Fruit fly (Drosophila melanogaster) whole organism, embryonic: ENCODE measurements around the gene Kr-h1.

Experiments
- Atf6 ChIP-seq: fragments of 200-800 bp; sonication (Bioruptor generic); IDR thresholded peaks from 2 replicates; pipeline ENCODE4 v1.3.6; 2022; ENCODE audit warnings: missing biosample characterization, missing genetic modification characterization
- CG11723 ChIP-seq: fragments of 200-800 bp; sonication (Bioruptor generic); optimal IDR thresholded peaks from 2 replicates; lab custom pipeline; 2017; ENCODE audit warnings: missing biosample characterization, mild to moderate bottlenecking, missing genetic modification characterization
- CG12071 ChIP-seq: fragments of 200-800 bp; sonication (Bioruptor generic); optimal IDR thresholded peaks from 3 replicates; lab custom pipeline; 2018; ENCODE audit warnings: missing biosample characterization, mild to moderate bottlenecking, missing genetic modification characterization
- CG12236 ChIP-seq: fragments of 200-800 bp; sonication (Bioruptor generic); optimal IDR thresholded peaks from 2 replicates; lab custom pipeline; 2016; ENCODE audit warnings: missing biosample characterization, missing genetic modification characterization
- CG14710 ChIP-seq: fragments of 200-800 bp; sonication (Bioruptor generic); optimal IDR thresholded peaks from 3 replicates; lab custom pipeline; 2019; ENCODE audit warnings: missing biosample characterization, mild to moderate bottlenecking, missing genetic modification characterization, moderate library complexity
- CG15011 ChIP-seq: fragments of 200-800 bp; sonication (Bioruptor generic); optimal IDR thresholded peaks from 3 replicates; lab custom pipeline; 2018; ENCODE audit warnings: missing biosample characterization, mild to moderate bottlenecking, missing genetic modification characterization
- CG17802 ChIP-seq: fragments of 200-800 bp; sonication (Bioruptor generic); optimal IDR thresholded peaks from 2 replicates; lab custom pipeline; 2018; ENCODE audit warnings: missing biosample characterization, mild to moderate bottlenecking, missing genetic modification characterization, moderate library complexity
- CG18599 ChIP-seq: fragments of 200-800 bp; sonication (Bioruptor generic); optimal IDR thresholded peaks from 3 replicates; lab custom pipeline; 2017; ENCODE audit warnings: missing biosample characterization, missing genetic modification characterization, mild to moderate bottlenecking, moderate library complexity, missing genetic modification reagents
- CG2199 ChIP-seq: fragments of 200-800 bp; sonication (Bioruptor generic); IDR thresholded peaks from 3 replicates; pipeline ENCODE4 v1.3.6; 2022; ENCODE audit warnings: missing biosample characterization, missing genetic modification characterization
- CG2712 ChIP-seq: fragments of 200-800 bp; optimal IDR thresholded peaks from 3 replicates; lab custom pipeline; 2019; ENCODE audit warnings: missing biosample characterization, mild to moderate bottlenecking, missing genetic modification characterization, moderate library complexity
- CG2889 ChIP-seq: fragments of 200-800 bp; sonication (Bioruptor generic); IDR thresholded peaks from 3 replicates; pipeline ENCODE4 v1.3.6; 2022; ENCODE audit warnings: missing biosample characterization, missing genetic modification characterization
- CG3065 ChIP-seq: fragments of 200-800 bp; sonication (Bioruptor generic); optimal IDR thresholded peaks from 2 replicates; lab custom pipeline; 2016; ENCODE audit warnings: missing biosample characterization, missing genetic modification characterization
- CG32532 ChIP-seq: fragments of 200-800 bp; sonication (Bioruptor generic); IDR thresholded peaks from 2 replicates; pipeline ENCODE4 v1.3.6; 2022; ENCODE audit warnings: missing biosample characterization, missing genetic modification characterization
- CG3281 ChIP-seq: fragments of 200-800 bp; sonication (Bioruptor generic); optimal IDR thresholded peaks from 3 replicates; lab custom pipeline; 2017; ENCODE audit warnings: missing biosample characterization, mild to moderate bottlenecking, missing genetic modification characterization
- CG6272 ChIP-seq: fragments of 200-800 bp; sonication (Bioruptor generic); IDR thresholded peaks from 2 replicates; pipeline ENCODE4 v1.3.6; 2022; ENCODE audit warnings: missing biosample characterization, missing genetic modification characterization
- CG6791 ChIP-seq: fragments of 200-800 bp; sonication (Bioruptor generic); IDR thresholded peaks from 3 replicates; pipeline ENCODE4 v1.3.6; 2022; ENCODE audit warnings: missing biosample characterization, missing genetic modification characterization; ENCODE audit not compliant: partially characterized antibody
- CG7963 ChIP-seq: fragments of 200-800 bp; sonication (Bioruptor generic); IDR thresholded peaks from 3 replicates; pipeline ENCODE4 v1.3.6; 2022; ENCODE audit warnings: missing biosample characterization, missing genetic modification characterization; ENCODE audit not compliant: partially characterized antibody
- CG9932 ChIP-seq: fragments of 200-800 bp; sonication (Bioruptor generic); IDR thresholded peaks from 2 replicates; pipeline ENCODE4 v1.3.6; 2022; ENCODE audit warnings: missing biosample characterization, missing genetic modification characterization
- CkIIα-i1 ChIP-seq: fragments of 200-800 bp; sonication (Bioruptor generic); IDR thresholded peaks from 2 replicates; pipeline ENCODE4 v1.3.6; 2022; ENCODE audit warnings: missing biosample characterization, missing genetic modification characterization
- Dip3 ChIP-seq: fragments of 200-800 bp; sonication (Bioruptor generic); optimal IDR thresholded peaks from 3 replicates; lab custom pipeline; 2016; ENCODE audit warnings: missing biosample characterization, missing genetic modification characterization
- Hr3 ChIP-seq: fragments of 200-800 bp; sonication (Bioruptor generic); optimal IDR thresholded peaks from 3 replicates; lab custom pipeline; 2016; ENCODE audit warnings: missing biosample characterization, missing genetic modification characterization
- Lpt ChIP-seq: fragments of >200 bp; optimal IDR thresholded peaks from 2 replicates; lab custom pipeline; 2018; ENCODE audit warnings: missing biosample characterization, missing genetic modification characterization
- MTF-1 ChIP-seq: fragments of 200-800 bp; sonication (Bioruptor generic); optimal IDR thresholded peaks from 2 replicates; lab custom pipeline; 2018; ENCODE audit warnings: missing biosample characterization, mild to moderate bottlenecking, missing genetic modification characterization, borderline replicate concordance
- Ptx1 ChIP-seq: fragments of 200-800 bp; sonication (Bioruptor generic); IDR thresholded peaks from 2 replicates; pipeline ENCODE4 v1.3.6; 2022; ENCODE audit warnings: missing biosample characterization, missing genetic modification characterization
- Ravus ChIP-seq: fragments of 200-800 bp; sonication (Bioruptor generic); IDR thresholded peaks from 2 replicates; pipeline ENCODE4 v1.3.6; 2022; ENCODE audit warnings: missing biosample characterization, missing genetic modification characterization
- Rx ChIP-seq: fragments of 200-800 bp; sonication (Bioruptor generic); IDR thresholded peaks from 2 replicates; pipeline ENCODE4 v1.3.6; 2022; ENCODE audit warnings: missing biosample characterization, missing genetic modification characterization
- Six4 ChIP-seq: fragments of 200-800 bp; sonication (Bioruptor generic); optimal IDR thresholded peaks from 2 replicates; lab custom pipeline; 2016; ENCODE audit warnings: missing biosample characterization, missing genetic modification characterization
- Sry-δ ChIP-seq: fragments of 200-800 bp; sonication (Bioruptor generic); optimal IDR thresholded peaks from 2 replicates; lab custom pipeline; 2016; ENCODE audit warnings: missing biosample characterization, missing genetic modification characterization
- ab ChIP-seq: fragments of 200-800 bp; sonication (Bioruptor generic); optimal IDR thresholded peaks from 2 replicates; lab custom pipeline; 2016; ENCODE audit warnings: missing biosample characterization, missing genetic modification characterization
- ac ChIP-seq: fragments of 200-800 bp; sonication (Bioruptor generic); optimal IDR thresholded peaks from 3 replicates; lab custom pipeline; 2017; ENCODE audit warnings: missing biosample characterization, mild to moderate bottlenecking, missing genetic modification characterization
- btn ChIP-seq: fragments of 200-800 bp; sonication (Bioruptor generic); optimal IDR thresholded peaks from 2 replicates; lab custom pipeline; 2016; ENCODE audit warnings: missing biosample characterization, missing genetic modification characterization
- cg ChIP-seq: fragments of 200-800 bp; sonication (Bioruptor generic); optimal IDR thresholded peaks from 3 replicates; lab custom pipeline; 2019; ENCODE audit warnings: missing biosample characterization, mild to moderate bottlenecking, missing genetic modification characterization, moderate library complexity
- chm ChIP-seq: fragments of 200-800 bp; sonication (Bioruptor generic); IDR thresholded peaks from 2 replicates; pipeline ENCODE4 v1.3.6; 2022; ENCODE audit warnings: missing biosample characterization, missing genetic modification characterization
- crc ChIP-seq: fragments of 200-800 bp; sonication (Bioruptor generic); optimal IDR thresholded peaks from 2 replicates; lab custom pipeline; 2016; ENCODE audit warnings: missing biosample characterization, missing genetic modification characterization
- ewg ChIP-seq: fragments of 200-800 bp; sonication (Bioruptor generic); optimal IDR thresholded peaks from 3 replicates; lab custom pipeline; 2017; ENCODE audit warnings: mild to moderate bottlenecking, missing biosample characterization, missing genetic modification reagents, missing genetic modification characterization
- fru ChIP-seq: fragments of >200 bp; optimal IDR thresholded peaks from 2 replicates; lab custom pipeline; 2017
- hb ChIP-seq: fragments of 200-800 bp; sonication (Bioruptor generic); IDR thresholded peaks from 3 replicates; pipeline ENCODE4 v1.3.6; 2022; ENCODE audit warnings: missing biosample characterization, missing genetic modification characterization; ENCODE audit not compliant: partially characterized antibody
- hbn ChIP-seq: fragments of 200-800 bp; sonication (Bioruptor generic); IDR thresholded peaks from 2 replicates; pipeline ENCODE4 v1.3.6; 2022; ENCODE audit warnings: missing biosample characterization, missing genetic modification characterization; ENCODE audit not compliant: partially characterized antibody
- kni ChIP-seq: fragments of 200-800 bp; sonication (Bioruptor generic); optimal IDR thresholded peaks from 3 replicates; lab custom pipeline; 2017; ENCODE audit warnings: mild to moderate bottlenecking, missing biosample characterization, missing genetic modification reagents, missing genetic modification characterization
- lola ChIP-seq, 3 experiments: fragments of >200 bp in 2 of 3; fragments of 200-800 bp in 1 of 3; sonication (Bioruptor generic) in 1 of 3; optimal IDR thresholded peaks; 2 replicates each; lab custom pipeline; 2017 to 2019; ENCODE audit warnings: missing biosample characterization in 3 of 3, missing genetic modification characterization in 3 of 3, mild to moderate bottlenecking in 1 of 3, moderate library complexity in 1 of 3
- oc ChIP-seq: fragments of 200-800 bp; sonication (Bioruptor generic); optimal IDR thresholded peaks from 2 replicates; lab custom pipeline; 2018; ENCODE audit warnings: missing biosample characterization, mild to moderate bottlenecking, missing genetic modification characterization, moderate library complexity
- pan ChIP-seq, 4 experiments: fragments of >200 bp in 3 of 4; fragments of 200-800 bp in 1 of 4; sonication (Bioruptor generic) in 1 of 4; optimal IDR thresholded peaks in 3 of 4; IDR thresholded peaks in 1 of 4; 2 replicates each; pipeline versions ENCODE4 v1.3.6 to Lab custom; 2017 to 2022; ENCODE audit warnings: missing biosample characterization in 2 of 4, missing genetic modification characterization in 2 of 4, mixed read lengths in 1 of 4
- pros ChIP-seq: fragments of 200-800 bp; sonication (Bioruptor generic); optimal IDR thresholded peaks from 3 replicates; lab custom pipeline; 2019; ENCODE audit warnings: missing biosample characterization, mild to moderate bottlenecking, missing genetic modification characterization, moderate library complexity
- ro ChIP-seq: fragments of 200-800 bp; sonication (Bioruptor generic); IDR thresholded peaks from 2 replicates; pipeline ENCODE4 v1.3.6; 2022; ENCODE audit warnings: missing biosample characterization, missing genetic modification characterization
- schlank ChIP-seq: fragments of 200-800 bp; sonication (Bioruptor generic); optimal IDR thresholded peaks from 2 replicates; lab custom pipeline; 2018; ENCODE audit warnings: missing biosample characterization, mild to moderate bottlenecking, missing genetic modification characterization
- sr ChIP-seq: fragments of 200-800 bp; sonication (Bioruptor generic); IDR thresholded peaks from 3 replicates; pipeline ENCODE4 v1.3.6; 2022; ENCODE audit warnings: missing biosample characterization, missing genetic modification characterization
- stwl ChIP-seq: fragments of 200-800 bp; sonication (Bioruptor generic); optimal IDR thresholded peaks from 3 replicates; lab custom pipeline; 2018; ENCODE audit warnings: missing biosample characterization, mild to moderate bottlenecking, missing genetic modification characterization, moderate library complexity
- tap ChIP-seq: fragments of 200-800 bp; optimal IDR thresholded peaks from 3 replicates; lab custom pipeline; 2019; ENCODE audit warnings: missing biosample characterization, mild to moderate bottlenecking, missing genetic modification characterization, moderate library complexity
- ttk ChIP-seq: fragments of 200-800 bp; sonication (Bioruptor generic); IDR thresholded peaks from 2 replicates; pipeline ENCODE4 v2.1.2; 2022; ENCODE audit warnings: missing biosample characterization, missing genetic modification characterization
- zen2 ChIP-seq: fragments of 200-800 bp; sonication (Bioruptor generic); IDR thresholded peaks from 3 replicates; pipeline ENCODE4 v1.3.6; 2022; ENCODE audit warnings: missing biosample characterization, missing genetic modification characterization; ENCODE audit not compliant: partially characterized antibody
- zfh2 ChIP-seq: fragments of 200-800 bp; sonication (Bioruptor generic); optimal IDR thresholded peaks from 2 replicates; lab custom pipeline; 2016; ENCODE audit warnings: missing biosample characterization, missing genetic modification characterization

Gene Kr-h1

dm6 chr2L:6075345-6075744, 7.1 kb upstream of the Kr-h1 start (continued):
- no peak for TF ChIP-seq CG2889 (GFP tag; lab: Robert Waterston, UW)
- no peak for TF ChIP-seq Lpt (GFP tag; lab: Kevin White, UChicago)
- TF ChIP-seq ttk, result peak; percentile 70; the same call in 1 of the 2 replicates
- TF ChIP-seq kni (GFP tag; lab: Kevin White, UChicago), result peak; percentile 95
- TF ChIP-seq crc, result no peak
- TF ChIP-seq Hr3 (GFP tag; lab: Kevin White, UChicago), result peak; percentile 43
- no peak for TF ChIP-seq Six4 (GFP tag; lab: Kevin White, UChicago)
- TF ChIP-seq ac (GFP tag; lab: Kevin White, UChicago), result no peak
- peak; percentile 28 for TF ChIP-seq CG18599 (GFP tag; lab: Kevin White, UChicago)
- TF ChIP-seq ewg (GFP tag; lab: Kevin White, UChicago), result no peak
- TF ChIP-seq Ptx1 (GFP tag; lab: Robert Waterston, UW), result no peak
- no peak for TF ChIP-seq schlank (tag; lab: Kevin White, UChicago)
- TF ChIP-seq pan (optimal IDR thresholded peaks at IDR 0.05; lab: Kevin White, UChicago), result no peak
- TF ChIP-seq pan (GFP tag; optimal IDR thresholded peaks at IDR 0.05 in 1 of 2, IDR thresholded peaks at IDR 0.05 in 1 of 2), result no peak
- TF ChIP-seq CG32532 (GFP tag; lab: Robert Waterston, UW), result no peak
- no peak for TF ChIP-seq hb (GFP tag; lab: Robert Waterston, UW)
- TF ChIP-seq CG17802 (tag; lab: Kevin White, UChicago), result no peak
- TF ChIP-seq btn, result no peak
- TF ChIP-seq CG12236 (GFP tag; lab: Kevin White, UChicago), result no peak
- TF ChIP-seq MTF-1 (GFP tag; lab: Kevin White, UChicago), result no peak
- TF ChIP-seq Dip3 (GFP tag; lab: Kevin White, UChicago), result no peak
- peak; percentile 63 for TF ChIP-seq oc (tag; lab: Kevin White, UChicago)
- TF ChIP-seq zfh2 (GFP tag; lab: Kevin White, UChicago), result no peak
- TF ChIP-seq ab, result no peak
- no peak for TF ChIP-seq Sry-δ (GFP tag; lab: Kevin White, UChicago)
- no peak for TF ChIP-seq CG6272 (GFP tag; lab: Robert Waterston, UW)
- TF ChIP-seq CkIIα-i1 (GFP tag; lab: Robert Waterston, UW), result no peak
- TF ChIP-seq sr (GFP tag; lab: Robert Waterston, UW), result peak; percentile 66; the same call in 2 of the 3 replicates
- no peak for TF ChIP-seq CG11723
- no peak for TF ChIP-seq CG7963
- no peak for TF ChIP-seq ro (GFP tag; lab: Robert Waterston, UW)
- TF ChIP-seq Rx (GFP tag; lab: Robert Waterston, UW), result no peak
- no peak for TF ChIP-seq CG9932 (GFP tag; lab: Robert Waterston, UW)
- no peak for TF ChIP-seq CG14710
- TF ChIP-seq pros (GFP tag; lab: Kevin White, UChicago), result peak; percentile 90
- no peak for TF ChIP-seq lola (GFP tag; optimal IDR thresholded peaks at IDR 0.05; lab: Kevin White, UChicago)
- TF ChIP-seq CG6791, result no peak
- TF ChIP-seq CG3065 (GFP tag; lab: Kevin White, UChicago), result no peak
- peak; percentile 57; the same call in 1 of the 2 replicates for TF ChIP-seq chm
- no peak for TF ChIP-seq hbn (GFP tag; lab: Robert Waterston, UW)
- no peak for TF ChIP-seq Atf6 (GFP tag; lab: Robert Waterston, UW)
- no peak for TF ChIP-seq CG12071
- peak; percentile 31; the same call in 1 of the 3 replicates for TF ChIP-seq CG2199 (GFP tag; lab: Robert Waterston, UW)
- no peak for TF ChIP-seq CG2712 (tag; lab: Kevin White, UChicago)
- no peak for TF ChIP-seq tap
- no peak for TF ChIP-seq zen2 (GFP tag; lab: Robert Waterston, UW)
- peak; percentile 72 for TF ChIP-seq cg
- no peak for TF ChIP-seq fru (lab: Kevin White, UChicago)
- TF ChIP-seq stwl (tag; lab: Kevin White, UChicago), result no peak
- no peak for TF ChIP-seq CG15011
- no peak for TF ChIP-seq Ravus (GFP tag; lab: Robert Waterston, UW)
- no peak for TF ChIP-seq CG3281
